Worm (Caenorhabditis elegans) whole organism, L1 larva: ENCODE results near the gene lmtr-5.

Experiments used
- nhr-77 ChIP-seq: fragments of 150-350 bp; optimal IDR thresholded peaks from 2 replicates; lab custom pipeline; 2014; ENCODE audit warnings: missing biosample characterization, missing genetic modification characterization
- skn-1 ChIP-seq: fragments of 150-350 bp; optimal IDR thresholded peaks from 2 replicates; lab custom pipeline; 2014; ENCODE audit warnings: missing biosample characterization, missing genetic modification characterization
- tbx-2 ChIP-seq: sonication (generic microtip); optimal IDR thresholded peaks from 2 replicates; lab custom pipeline; 2016; ENCODE audit warnings: missing genetic modification characterization, missing compliant biosample characterization

- TF ChIP-seq tbx-2 (tag; lab: Kevin White, UChicago), result no peak
- no peak for TF ChIP-seq nhr-77 (tag; lab: Kevin White, UChicago)
- no peak for TF ChIP-seq skn-1 (tag; lab: Kevin White, UChicago)
Measured at ce11 chrIII:3171382-3171781, 12.1 kb upstream of the lmtr-5 start, which contains the start of gene R148.4.
